Fruit fly (Drosophila melanogaster): ENCODE measurements around the gene poe.

poe gene

dm6 chr2L:8080645-8081044 is 9.2 kb upstream of the poe start (continued):
- TF ChIP-seq cas (GFP tag; IDR thresholded peaks at IDR 0.05) = no peak
- no peak for TF ChIP-seq gt (GFP tag; IDR thresholded peaks at IDR 0.05)
- TF ChIP-seq NC2α (GFP tag; optimal IDR thresholded peaks at IDR 0.05) = no peak
- no peak for TF ChIP-seq CG1832 (GFP tag; optimal IDR thresholded peaks at IDR 0.05)
- no peak for TF ChIP-seq CG16863 (GFP tag; optimal IDR thresholded peaks at IDR 0.05)
- TF ChIP-seq unpg (GFP tag; optimal IDR thresholded peaks at IDR 0.05) = peak; percentile 60
- no peak for TF ChIP-seq HLH4C (GFP tag; IDR thresholded peaks at IDR 0.05; ENCODE audit: partially characterized antibody)
- TF ChIP-seq Sox102F (GFP tag; optimal IDR thresholded peaks at IDR 0.05) = no peak
- no peak for TF ChIP-seq Usf (GFP tag; optimal IDR thresholded peaks at IDR 0.05)
- TF ChIP-seq phol (tag; optimal IDR thresholded peaks at IDR 0.05) = peak; percentile 11
- TF ChIP-seq Camta (GFP tag; optimal IDR thresholded peaks at IDR 0.05) = no peak
- no peak for TF ChIP-seq HLH54F (GFP tag; optimal IDR thresholded peaks at IDR 0.05)
- TF ChIP-seq CG7963 (GFP tag; IDR thresholded peaks at IDR 0.05; ENCODE audit: partially characterized antibody) = no peak
- no peak for TF ChIP-seq CG4404 (GFP tag; IDR thresholded peaks at IDR 0.05)
- peak; percentile 41 for TF ChIP-seq CG2875 (GFP tag; optimal IDR thresholded peaks at IDR 0.05)
- peak; percentile 12 for TF ChIP-seq Lhr (GFP tag; optimal IDR thresholded peaks at IDR 0.05)
- no peak for TF ChIP-seq CG43689 (GFP tag; IDR thresholded peaks at IDR 0.05)
- TF ChIP-seq stwl (tag; optimal IDR thresholded peaks at IDR 0.05) = no peak
- no peak for TF ChIP-seq prd (optimal IDR thresholded peaks at IDR 0.05)
- no peak for TF ChIP-seq prd (GFP tag; IDR thresholded peaks at IDR 0.05)
- no peak for TF ChIP-seq Dp (GFP tag; optimal IDR thresholded peaks at IDR 0.05)
- no peak for TF ChIP-seq Bgb (GFP tag; IDR thresholded peaks at IDR 0.05; ENCODE audit: partially characterized antibody)
- TF ChIP-seq C15 (GFP tag; IDR thresholded peaks at IDR 0.05) = no peak
- no peak for TF ChIP-seq CG9727 (GFP tag; optimal IDR thresholded peaks at IDR 0.05)
- TF ChIP-seq vfl (GFP tag; optimal IDR thresholded peaks at IDR 0.05) = no peak
- TF ChIP-seq CG16779 (GFP tag; IDR thresholded peaks at IDR 0.05) = no peak
- no peak for TF ChIP-seq CG6765 (GFP tag; optimal IDR thresholded peaks at IDR 0.05)
- TF ChIP-seq CG2678 (tag; optimal IDR thresholded peaks at IDR 0.05) = no peak
- TF ChIP-seq stc (GFP tag; IDR thresholded peaks at IDR 0.05) = no peak
- no peak for TF ChIP-seq Atf6 (GFP tag; IDR thresholded peaks at IDR 0.05)
- no peak for TF ChIP-seq pum (GFP tag; optimal IDR thresholded peaks at IDR 0.05)
- TF ChIP-seq CG3847 (GFP tag; IDR thresholded peaks at IDR 0.05) = no peak
- TF ChIP-seq CG10274 (GFP tag; optimal IDR thresholded peaks at IDR 0.05) = no peak
- no peak for TF ChIP-seq z (GFP tag; IDR thresholded peaks at IDR 0.05)
- TF ChIP-seq CG17359 (tag; optimal IDR thresholded peaks at IDR 0.05) = peak; percentile 16
- 0 out of 2 replicates have a peak, but pooled peaks have one; percentile 15 for TF ChIP-seq Drgx (GFP tag; IDR thresholded peaks at IDR 0.05)
- TF ChIP-seq kah (GFP tag; optimal IDR thresholded peaks at IDR 0.05) = no peak
- no peak for TF ChIP-seq CG18599 (GFP tag; optimal IDR thresholded peaks at IDR 0.05)

- TF ChIP-seq CG9876 (GFP tag; optimal IDR thresholded peaks at IDR 0.05) (no peak), Dp (GFP tag; optimal IDR thresholded peaks at IDR 0.05) (peak; percentile 17), Ets97D (GFP tag; optimal IDR thresholded peaks at IDR 0.05) (peak; percentile 7), CHES-1-like (GFP tag; optimal IDR thresholded peaks at IDR 0.05) (peak; percentile 71), nerfin-2 (GFP tag; IDR thresholded peaks at IDR 0.05; ENCODE audit: partially characterized antibody) (no peak), bbx (GFP tag; IDR thresholded peaks at IDR 0.05; ENCODE audit: partially characterized antibody) (peak; percentile 29; the same call in 1 of the 2 replicates), CG34224 (GFP tag; IDR thresholded peaks at IDR 0.05; ENCODE audit: partially characterized antibody) (0 out of 3 replicates have a peak, but pooled peaks have one; percentile 29), B-H1 (GFP tag; IDR thresholded peaks at IDR 0.05) (no peak), dmrt11E (tag; optimal IDR thresholded peaks at IDR 0.05) (no peak), yki (optimal IDR thresholded peaks at IDR 0.05) (no peak), CG9797 (GFP tag; optimal IDR thresholded peaks at IDR 0.05) (peak; percentile 73), Dref (GFP tag; IDR thresholded peaks at IDR 0.05) (no peak), CG6791 (GFP tag; IDR thresholded peaks at IDR 0.05; ENCODE audit: partially characterized antibody) (peak; percentile 52), z (GFP tag; IDR thresholded peaks at IDR 0.05) (no peak; the same call in 2 of the 3 replicates), Sox100B (GFP tag; optimal IDR thresholded peaks at IDR 0.05) (no peak), CG34422 (GFP tag; IDR thresholded peaks at IDR 0.05) (peak; percentile 50; the same call in 1 of the 3 replicates), Sin3A (optimal IDR thresholded peaks at IDR 0.05) (peak; percentile 51)
Measured at dm6 chr2L:8072692-8073091, 1.3 kb upstream of the poe start, which contains the start of the genes MED20 and Trf. TSS of gene MED20 (minus strand) at chr2L:8072848. TSS of gene Trf (plus strand) at chr2L:8072895.
